Fruit fly (Drosophila melanogaster) whole organism, prepupa: ENCODE data around the gene Pp1-87B.

Experiments
- CG15336 ChIP-seq: fragments of 200-800 bp; sonication (Bioruptor generic); IDR thresholded peaks from 2 replicates; pipeline ENCODE4 v1.3.6; 2022; ENCODE audit warnings: missing biosample characterization, missing genetic modification characterization
- CG16779 ChIP-seq: fragments of 200-800 bp; sonication (Bioruptor generic); optimal IDR thresholded peaks from 3 replicates; lab custom pipeline; 2017; ENCODE audit warnings: missing biosample characterization, mild to moderate bottlenecking, missing genetic modification characterization
- Ets21C ChIP-seq: fragments of 200-800 bp; sonication (Bioruptor generic); optimal IDR thresholded peaks from 3 replicates; lab custom pipeline; 2016; ENCODE audit warnings: missing biosample characterization, missing genetic modification characterization
- spab ChIP-seq: fragments of 200-800 bp; sonication (Bioruptor generic); optimal IDR thresholded peaks from 2 replicates; lab custom pipeline; 2017; ENCODE audit warnings: missing biosample characterization, mild to moderate bottlenecking, missing genetic modification characterization, missing genetic modification reagents

dm6 chr3R:12448889-12449314, 23.2 kb upstream of the Pp1-87B start, which contains the start of gene CG18549:
- peak; percentile 100 for TF ChIP-seq CG15336
- TF ChIP-seq Ets21C (GFP tag; lab: Kevin White, UChicago): peak; percentile 99
- peak; percentile 99 for TF ChIP-seq CG16779 (tag; lab: Kevin White, UChicago)
- TF ChIP-seq spab (GFP tag; lab: Kevin White, UChicago): peak; percentile 100
